Fruit fly (Drosophila melanogaster) whole organism, embryonic: ENCODE data around the gene CG33969.

Source experiments
- Asciz ChIP-seq: fragments of 200-800 bp; sonication (Bioruptor generic); optimal IDR thresholded peaks from 2 replicates; lab custom pipeline; 2017; ENCODE audit warnings: missing biosample characterization, mild to moderate bottlenecking, missing genetic modification characterization, missing genetic modification reagents
- Blimp-1 ChIP-seq: fragments of 200-800 bp; sonication (Bioruptor generic); optimal IDR thresholded peaks from 3 replicates; lab custom pipeline; 2018; ENCODE audit warnings: missing biosample characterization, missing genetic modification characterization, mild to moderate bottlenecking, moderate library complexity, missing genetic modification reagents
- CG12219 ChIP-seq: fragments of 200-800 bp; sonication (Bioruptor generic); optimal IDR thresholded peaks from 3 replicates; lab custom pipeline; 2018; ENCODE audit warnings: missing biosample characterization, mild to moderate bottlenecking, missing genetic modification characterization
- CG12299 ChIP-seq: fragments of 200-800 bp; sonication (Bioruptor generic); optimal IDR thresholded peaks from 2 replicates; lab custom pipeline; 2018; ENCODE audit warnings: missing biosample characterization, mild to moderate bottlenecking, missing genetic modification characterization
- CG12659 ChIP-seq: fragments of 200-800 bp; sonication (Bioruptor generic); optimal IDR thresholded peaks from 3 replicates; lab custom pipeline; 2017; ENCODE audit warnings: mild to moderate bottlenecking, missing biosample characterization, missing genetic modification reagents, missing genetic modification characterization
- CG13287 ChIP-seq: fragments of 200-800 bp; sonication (Bioruptor generic); IDR thresholded peaks from 2 replicates; pipeline ENCODE4 v1.3.6; 2022; ENCODE audit warnings: missing biosample characterization, missing genetic modification characterization; ENCODE audit not compliant: partially characterized antibody
- CG13424 ChIP-seq: fragments of 200-800 bp; sonication (Bioruptor generic); optimal IDR thresholded peaks from 2 replicates; lab custom pipeline; 2019; ENCODE audit warnings: missing biosample characterization, mild to moderate bottlenecking, missing genetic modification characterization, moderate library complexity
- CG14965 ChIP-seq: fragments of 200-800 bp; sonication (Bioruptor generic); optimal IDR thresholded peaks from 2 replicates; lab custom pipeline; 2016; ENCODE audit warnings: missing biosample characterization, missing genetic modification characterization, borderline replicate concordance
- CG15514 ChIP-seq: fragments of 200-800 bp; sonication (Bioruptor generic); optimal IDR thresholded peaks from 3 replicates; lab custom pipeline; 2017; ENCODE audit warnings: missing biosample characterization, missing genetic modification characterization, mild to moderate bottlenecking, moderate library complexity, missing genetic modification reagents
- CG16779 ChIP-seq: fragments of 200-800 bp; sonication (Bioruptor generic); IDR thresholded peaks from 2 replicates; pipeline ENCODE4 v1.3.6; 2022; ENCODE audit warnings: missing biosample characterization, missing genetic modification characterization
- CG17802 ChIP-seq: fragments of 200-800 bp; sonication (Bioruptor generic); optimal IDR thresholded peaks from 2 replicates; lab custom pipeline; 2018; ENCODE audit warnings: missing biosample characterization, mild to moderate bottlenecking, missing genetic modification characterization, moderate library complexity
- CG17829 ChIP-seq: fragments of 200-800 bp; optimal IDR thresholded peaks from 2 replicates; lab custom pipeline; 2019; ENCODE audit warnings: missing biosample characterization, mild to moderate bottlenecking, missing genetic modification characterization, moderate library complexity
- CG2712 ChIP-seq: fragments of 200-800 bp; optimal IDR thresholded peaks from 3 replicates; lab custom pipeline; 2019; ENCODE audit warnings: missing biosample characterization, mild to moderate bottlenecking, missing genetic modification characterization, moderate library complexity
- CG34422 ChIP-seq: fragments of 200-800 bp; sonication (Bioruptor generic); IDR thresholded peaks from 3 replicates; pipeline ENCODE4 v1.3.6; 2022; ENCODE audit warnings: missing biosample characterization, missing genetic modification characterization
- CG4707 ChIP-seq: fragments of 200-800 bp; sonication (Bioruptor generic); optimal IDR thresholded peaks from 2 replicates; lab custom pipeline; 2018; ENCODE audit warnings: missing biosample characterization, mild to moderate bottlenecking, missing genetic modification characterization, moderate library complexity
- CG8281 ChIP-seq: fragments of 200-800 bp; sonication (Bioruptor generic); optimal IDR thresholded peaks from 2 replicates; lab custom pipeline; 2018; ENCODE audit warnings: missing biosample characterization, mild to moderate bottlenecking, missing genetic modification characterization, moderate library complexity
- CG8924 ChIP-seq: fragments of 200-800 bp; optimal IDR thresholded peaks from 3 replicates; lab custom pipeline; 2019; ENCODE audit warnings: missing biosample characterization, mild to moderate bottlenecking, missing genetic modification characterization, moderate library complexity
- CoRest ChIP-seq: fragments of 200-800 bp; sonication (Bioruptor generic); optimal IDR thresholded peaks from 3 replicates; lab custom pipeline; 2018; ENCODE audit warnings: missing biosample characterization, mild to moderate bottlenecking, missing genetic modification characterization, moderate library complexity
- Eip74EF ChIP-seq, 2 experiments: fragments of 200-800 bp in 1 of 2; fragments of >200 bp in 1 of 2; sonication (Bioruptor generic) in 1 of 2; optimal IDR thresholded peaks; 2 replicates each; lab custom pipeline; 2017 to 2019; ENCODE audit warnings: missing biosample characterization in 2 of 2, missing genetic modification characterization in 2 of 2, mild to moderate bottlenecking in 1 of 2, moderate library complexity in 1 of 2
- Fer1 ChIP-seq: fragments of 200-800 bp; sonication (Bioruptor generic); optimal IDR thresholded peaks from 2 replicates; lab custom pipeline; 2017; ENCODE audit warnings: missing biosample characterization, mild to moderate bottlenecking, missing genetic modification characterization
- Hmr ChIP-seq: fragments of 200-800 bp; sonication (Bioruptor generic); optimal IDR thresholded peaks from 3 replicates; lab custom pipeline; 2017; ENCODE audit warnings: mild to moderate bottlenecking, missing biosample characterization, missing genetic modification reagents, missing genetic modification characterization
- Jarid2 ChIP-seq: fragments of 200-800 bp; sonication (Bioruptor generic); optimal IDR thresholded peaks from 3 replicates; lab custom pipeline; 2017; ENCODE audit warnings: mild to moderate bottlenecking, missing biosample characterization, missing genetic modification reagents, missing genetic modification characterization
- Lhr ChIP-seq: fragments of 200-800 bp; sonication (Bioruptor generic); optimal IDR thresholded peaks from 3 replicates; lab custom pipeline; 2017; ENCODE audit warnings: mild to moderate bottlenecking, missing biosample characterization, missing genetic modification reagents, missing genetic modification characterization
- NC2β ChIP-seq: fragments of 200-800 bp; sonication (Bioruptor generic); optimal IDR thresholded peaks from 2 replicates; lab custom pipeline; 2016; ENCODE audit warnings: missing biosample characterization, missing genetic modification characterization
- Sin3A ChIP-seq: fragments of >200 bp; optimal IDR thresholded peaks from 2 replicates; lab custom pipeline; 2018
- TFAM ChIP-seq: fragments of 200-800 bp; sonication (Bioruptor generic); optimal IDR thresholded peaks from 2 replicates; lab custom pipeline; 2017; ENCODE audit warnings: missing biosample characterization, missing genetic modification characterization, inconsistent platforms
- al ChIP-seq: fragments of 200-800 bp; sonication (Bioruptor generic); IDR thresholded peaks from 2 replicates; pipeline ENCODE4 v1.3.6; 2022; ENCODE audit warnings: missing biosample characterization, missing genetic modification characterization
- az2 ChIP-seq: fragments of 200-800 bp; sonication (Bioruptor generic); optimal IDR thresholded peaks from 3 replicates; lab custom pipeline; 2016; ENCODE audit warnings: missing biosample characterization, missing genetic modification characterization
- bigmax ChIP-seq: fragments of 200-800 bp; sonication (Bioruptor generic); optimal IDR thresholded peaks from 2 replicates; lab custom pipeline; 2018; ENCODE audit warnings: missing biosample characterization, mild to moderate bottlenecking, missing genetic modification characterization
- caup ChIP-seq: fragments of 200-800 bp; sonication (Bioruptor generic); optimal IDR thresholded peaks from 3 replicates; lab custom pipeline; 2017; ENCODE audit warnings: missing biosample characterization, mild to moderate bottlenecking, missing genetic modification characterization, moderate library complexity; ENCODE audit not compliant: severe bottlenecking
- crol ChIP-seq: fragments of 200-800 bp; sonication (Bioruptor generic); IDR thresholded peaks from 2 replicates; pipeline ENCODE4 v1.3.6; 2022; ENCODE audit warnings: missing biosample characterization, missing genetic modification characterization
- crp ChIP-seq, 2 experiments: fragments of 200-800 bp; sonication (Bioruptor generic); optimal IDR thresholded peaks; 2 replicates in 1 of 2; 3 replicates in 1 of 2; lab custom pipeline; 2017; ENCODE audit warnings: missing biosample characterization in 2 of 2, missing genetic modification characterization in 2 of 2, mild to moderate bottlenecking in 1 of 2, moderate library complexity in 1 of 2
- ems ChIP-seq: fragments of 200-800 bp; sonication (Bioruptor generic); optimal IDR thresholded peaks from 3 replicates; lab custom pipeline; 2016; ENCODE audit warnings: missing biosample characterization, missing genetic modification characterization
- ewg ChIP-seq: fragments of 200-800 bp; sonication (Bioruptor generic); optimal IDR thresholded peaks from 3 replicates; lab custom pipeline; 2017; ENCODE audit warnings: mild to moderate bottlenecking, missing biosample characterization, missing genetic modification reagents, missing genetic modification characterization
- gem ChIP-seq: fragments of 200-800 bp; sonication (Bioruptor generic); optimal IDR thresholded peaks from 2 replicates; lab custom pipeline; 2019; ENCODE audit warnings: missing biosample characterization, mild to moderate bottlenecking, missing genetic modification characterization, moderate library complexity
- gfzf ChIP-seq: fragments of 200-800 bp; sonication (Bioruptor generic); optimal IDR thresholded peaks from 2 replicates; lab custom pipeline; 2016; ENCODE audit warnings: missing biosample characterization, mild to moderate bottlenecking, missing genetic modification characterization, moderate library complexity
- lab ChIP-seq: fragments of 200-800 bp; sonication (Bioruptor generic); optimal IDR thresholded peaks from 3 replicates; lab custom pipeline; 2017; ENCODE audit warnings: missing biosample characterization, missing genetic modification characterization, mild to moderate bottlenecking, moderate library complexity, missing genetic modification reagents
- lola ChIP-seq, 3 experiments: fragments of >200 bp in 2 of 3; fragments of 200-800 bp in 1 of 3; sonication (Bioruptor generic) in 1 of 3; optimal IDR thresholded peaks; 2 replicates each; lab custom pipeline; 2017 to 2019; ENCODE audit warnings: missing biosample characterization in 3 of 3, missing genetic modification characterization in 3 of 3, mild to moderate bottlenecking in 1 of 3, moderate library complexity in 1 of 3
- otp ChIP-seq: fragments of 200-800 bp; sonication (Bioruptor generic); IDR thresholded peaks from 3 replicates; pipeline ENCODE4, ENCODE4 v1.3.6; 2022; ENCODE audit warnings: missing biosample characterization, missing genetic modification characterization
- salm ChIP-seq: fragments of 200-800 bp; sonication (Bioruptor generic); optimal IDR thresholded peaks from 2 replicates; lab custom pipeline; 2018; ENCODE audit warnings: missing biosample characterization, mild to moderate bottlenecking, missing genetic modification characterization
- schlank ChIP-seq: fragments of 200-800 bp; sonication (Bioruptor generic); optimal IDR thresholded peaks from 2 replicates; lab custom pipeline; 2018; ENCODE audit warnings: missing biosample characterization, mild to moderate bottlenecking, missing genetic modification characterization
- scrt ChIP-seq: fragments of 200-800 bp; sonication (Bioruptor generic); optimal IDR thresholded peaks from 2 replicates; lab custom pipeline; 2018; ENCODE audit warnings: missing biosample characterization, mild to moderate bottlenecking, missing genetic modification characterization, moderate library complexity
- sens ChIP-seq: fragments of 200-800 bp; sonication (Bioruptor generic); peaks from one replicate; lab custom pipeline; 2016; ENCODE audit warnings: missing biosample characterization, missing genetic modification characterization
- sug ChIP-seq: fragments of 200-800 bp; optimal IDR thresholded peaks from 2 replicates; lab custom pipeline; 2019; ENCODE audit warnings: missing biosample characterization, mild to moderate bottlenecking, missing genetic modification characterization, moderate library complexity
- twi ChIP-seq: fragments of 200-800 bp; optimal IDR thresholded peaks from 2 replicates; lab custom pipeline; 2019; ENCODE audit warnings: missing biosample characterization, mild to moderate bottlenecking, missing genetic modification characterization, moderate library complexity
- wor ChIP-seq: fragments of 200-800 bp; sonication (Bioruptor generic); IDR thresholded peaks from 2 replicates; pipeline ENCODE4 v1.3.6; 2022; ENCODE audit warnings: missing biosample characterization, missing genetic modification characterization

The CG33969 gene

DNA sequence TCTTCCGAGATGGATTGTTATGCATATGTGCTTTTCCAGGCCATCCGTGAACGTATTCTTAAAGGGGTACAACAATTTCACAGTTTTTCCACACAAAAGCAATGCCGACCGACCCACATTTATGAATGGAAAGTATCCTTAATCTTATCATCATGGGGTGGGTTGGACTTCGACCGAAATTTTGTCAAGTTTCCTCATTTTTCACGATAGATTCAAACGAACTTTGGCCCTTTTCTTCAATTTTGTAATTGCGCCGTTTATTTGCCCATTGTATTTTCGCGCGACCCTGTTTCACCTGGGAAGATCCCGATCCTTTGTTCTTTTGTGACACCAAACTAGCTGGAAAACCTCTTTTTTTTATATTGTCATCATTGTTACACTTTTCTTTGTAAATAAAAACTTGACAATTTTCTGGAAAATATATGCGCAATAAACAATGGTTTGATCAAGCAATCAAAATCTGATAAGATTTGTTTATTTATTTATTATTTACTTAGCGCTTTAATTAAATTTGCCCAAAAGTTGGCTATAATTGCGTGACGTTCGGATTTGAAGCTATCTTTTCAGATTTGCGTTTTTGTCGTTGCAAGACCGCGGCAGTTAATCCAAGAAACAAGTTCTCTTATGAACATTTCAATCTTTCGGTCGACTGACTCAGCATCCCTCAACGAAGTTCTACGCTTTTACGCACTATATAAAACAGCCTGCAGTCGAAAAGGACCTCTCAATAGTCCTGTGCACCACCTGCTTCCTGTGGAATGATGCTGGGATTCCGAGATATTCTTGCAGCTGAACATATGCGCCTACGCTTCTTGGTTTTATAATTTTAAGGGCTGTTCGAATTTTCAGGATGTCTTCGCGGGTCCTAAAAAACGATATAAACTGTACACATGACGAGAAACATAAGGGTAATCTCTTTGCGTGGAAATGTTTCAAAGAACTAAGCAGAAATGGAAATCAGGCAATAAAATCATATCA lies 12.9 kb upstream of the CG33969 start (continued):
- peak; percentile 65 for TF ChIP-seq twi
- TF ChIP-seq Blimp-1 (GFP tag; lab: Kevin White, UChicago): peak; percentile 31
- TF ChIP-seq CG17829: no peak
- TF ChIP-seq Eip74EF (GFP tag; optimal IDR thresholded peaks at IDR 0.05; lab: Kevin White, UChicago): peak in 1 of 2 experiments; percentile 26
- peak; percentile 66 for TF ChIP-seq sens (GFP tag; lab: Kevin White, UChicago)
- TF ChIP-seq CG12659: peak; percentile 9
- TF ChIP-seq gfzf (GFP tag; lab: Kevin White, UChicago): no peak
- TF ChIP-seq CoRest (tag; lab: Kevin White, UChicago): no peak
- peak; percentile 38 for TF ChIP-seq CG13424 (tag; lab: Kevin White, UChicago)
- peak; percentile 18 for TF ChIP-seq CG8924
- peak; percentile 67 for TF ChIP-seq salm (tag; lab: Kevin White, UChicago)
- peak; percentile 71 for TF ChIP-seq Fer1
- TF ChIP-seq crol (GFP tag; lab: Robert Waterston, UW): no peak
- no peak for TF ChIP-seq otp (GFP tag; lab: Robert Waterston, UW)
- TF ChIP-seq CG8281 (tag; lab: Kevin White, UChicago): peak; percentile 68
- TF ChIP-seq wor: no peak
- TF ChIP-seq NC2β: no peak
- TF ChIP-seq bigmax (GFP tag; lab: Kevin White, UChicago): no peak
- no peak for TF ChIP-seq ems (GFP tag; lab: Kevin White, UChicago)
- TF ChIP-seq al (GFP tag; lab: Robert Waterston, UW): no peak
- no peak for TF ChIP-seq az2 (GFP tag; lab: Kevin White, UChicago)
- TF ChIP-seq Hmr (GFP tag; lab: Kevin White, UChicago): peak; percentile 49
- TF ChIP-seq crp (GFP tag; optimal IDR thresholded peaks at IDR 0.05; lab: Kevin White, UChicago): no peak
- TF ChIP-seq sug (tag; lab: Kevin White, UChicago): peak; percentile 18
- TF ChIP-seq CG4707: no peak
- peak; percentile 34 for TF ChIP-seq CG12299 (tag; lab: Kevin White, UChicago)
- peak; percentile 57 for TF ChIP-seq Asciz (GFP tag; lab: Kevin White, UChicago)
- no peak for TF ChIP-seq TFAM (GFP tag; lab: Kevin White, UChicago)
- peak; percentile 37 for TF ChIP-seq CG12219 (GFP tag; lab: Kevin White, UChicago)
- TF ChIP-seq Sin3A (lab: Kevin White, UChicago): no peak
- peak; percentile 50 for TF ChIP-seq lab (GFP tag; lab: Kevin White, UChicago)
- TF ChIP-seq schlank (tag; lab: Kevin White, UChicago): peak; percentile 36
- TF ChIP-seq CG13287 (GFP tag; lab: Robert Waterston, UW): peak; percentile 7; the same call in 1 of the 2 replicates
- peak; percentile 27 for TF ChIP-seq caup (GFP tag; lab: Kevin White, UChicago)
- no peak for TF ChIP-seq CG14965 (GFP tag; lab: Kevin White, UChicago)
- no peak for TF ChIP-seq Jarid2 (GFP tag; lab: Kevin White, UChicago)
- peak; percentile 31 for TF ChIP-seq scrt (GFP tag; lab: Kevin White, UChicago)
- TF ChIP-seq CG2712: peak; percentile 2
- peak; percentile 27 for TF ChIP-seq CG15514 (GFP tag; lab: Kevin White, UChicago)
- no peak for TF ChIP-seq Lhr
- peak in 1 of 3 experiments; percentile 64 for TF ChIP-seq lola (GFP tag; optimal IDR thresholded peaks at IDR 0.05; lab: Kevin White, UChicago)
- TF ChIP-seq ewg (GFP tag; lab: Kevin White, UChicago): no peak
- TF ChIP-seq gem (tag; lab: Kevin White, UChicago): peak; percentile 30
- no peak for TF ChIP-seq CG34422 (GFP tag; lab: Robert Waterston, UW)
- peak; percentile 71 for TF ChIP-seq CG17802 (tag; lab: Kevin White, UChicago)
- TF ChIP-seq CG16779 (GFP tag; lab: Robert Waterston, UW): no peak
